Fruit fly (Drosophila melanogaster) whole organism, embryonic: ENCODE results near the gene CG32983.

ENCODE experiments used
- Bgb ChIP-seq: fragments of 200-800 bp; sonication (Bioruptor generic); IDR thresholded peaks from 2 replicates; pipeline ENCODE4 v1.3.6; 2022; ENCODE audit warnings: missing biosample characterization, missing genetic modification characterization; ENCODE audit not compliant: partially characterized antibody
- CG10979 ChIP-seq: fragments of 200-800 bp; sonication (Bioruptor generic); optimal IDR thresholded peaks from 2 replicates; lab custom pipeline; 2018; ENCODE audit warnings: missing biosample characterization, mild to moderate bottlenecking, missing genetic modification characterization, moderate library complexity
- CG11247 ChIP-seq: fragments of 200-800 bp; sonication (Bioruptor generic); IDR thresholded peaks from 2 replicates; pipeline ENCODE4 v1.3.6; 2022; ENCODE audit warnings: missing biosample characterization, missing genetic modification characterization
- CG12299 ChIP-seq: fragments of 200-800 bp; sonication (Bioruptor generic); optimal IDR thresholded peaks from 2 replicates; lab custom pipeline; 2018; ENCODE audit warnings: missing biosample characterization, mild to moderate bottlenecking, missing genetic modification characterization
- CG12769 ChIP-seq: fragments of 200-800 bp; sonication (Bioruptor generic); optimal IDR thresholded peaks from 2 replicates; lab custom pipeline; 2019; ENCODE audit warnings: missing biosample characterization, mild to moderate bottlenecking, missing genetic modification characterization, moderate library complexity
- CG13287 ChIP-seq: fragments of 200-800 bp; sonication (Bioruptor generic); IDR thresholded peaks from 2 replicates; pipeline ENCODE4 v1.3.6; 2022; ENCODE audit warnings: missing biosample characterization, missing genetic modification characterization; ENCODE audit not compliant: partially characterized antibody
- CG14441 ChIP-seq: fragments of 200-800 bp; sonication (Bioruptor generic); IDR thresholded peaks from 2 replicates; pipeline ENCODE4 v1.3.6; 2022; ENCODE audit warnings: missing biosample characterization, missing genetic modification characterization
- CG18619 ChIP-seq: fragments of 200-800 bp; sonication (Bioruptor generic); optimal IDR thresholded peaks from 3 replicates; lab custom pipeline; 2017; ENCODE audit warnings: missing biosample characterization, mild to moderate bottlenecking, missing genetic modification characterization
- CG2712 ChIP-seq: fragments of 200-800 bp; optimal IDR thresholded peaks from 3 replicates; lab custom pipeline; 2019; ENCODE audit warnings: missing biosample characterization, mild to moderate bottlenecking, missing genetic modification characterization, moderate library complexity
- CG32532 ChIP-seq: fragments of 200-800 bp; sonication (Bioruptor generic); IDR thresholded peaks from 2 replicates; pipeline ENCODE4 v1.3.6; 2022; ENCODE audit warnings: missing biosample characterization, missing genetic modification characterization
- CG34376 ChIP-seq: fragments of 200-800 bp; sonication (Bioruptor generic); optimal IDR thresholded peaks from 2 replicates; lab custom pipeline; 2018; ENCODE audit warnings: missing biosample characterization, mild to moderate bottlenecking, missing genetic modification characterization
- CG7839 ChIP-seq: fragments of 200-800 bp; sonication (Bioruptor generic); optimal IDR thresholded peaks from 3 replicates; lab custom pipeline; 2018; ENCODE audit warnings: missing biosample characterization, mild to moderate bottlenecking, missing genetic modification characterization, moderate library complexity
- CG8924 ChIP-seq: fragments of 200-800 bp; optimal IDR thresholded peaks from 3 replicates; lab custom pipeline; 2019; ENCODE audit warnings: missing biosample characterization, mild to moderate bottlenecking, missing genetic modification characterization, moderate library complexity
- CG9797 ChIP-seq: fragments of 200-800 bp; sonication (Bioruptor generic); optimal IDR thresholded peaks from 3 replicates; lab custom pipeline; 2018; ENCODE audit warnings: missing biosample characterization, mild to moderate bottlenecking, missing genetic modification characterization
- CG9932 ChIP-seq: fragments of 200-800 bp; sonication (Bioruptor generic); IDR thresholded peaks from 2 replicates; pipeline ENCODE4 v1.3.6; 2022; ENCODE audit warnings: missing biosample characterization, missing genetic modification characterization
- Deaf1 ChIP-seq: fragments of 200-800 bp; optimal IDR thresholded peaks from 3 replicates; lab custom pipeline; 2019; ENCODE audit warnings: missing biosample characterization, mild to moderate bottlenecking, missing genetic modification characterization, moderate library complexity
- Dfd ChIP-seq, 2 experiments: fragments of >200 bp; optimal IDR thresholded peaks; 2 replicates each; lab custom pipeline; 2017; ENCODE audit warnings: missing biosample characterization in 2 of 2, missing genetic modification characterization in 2 of 2
- E2f2 ChIP-seq: fragments of 200-800 bp; sonication (Bioruptor generic); IDR thresholded peaks from 2 replicates; pipeline ENCODE4 v1.3.6; 2022; ENCODE audit warnings: missing biosample characterization, missing genetic modification characterization
- Hey ChIP-seq: fragments of 200-800 bp; sonication (Bioruptor generic); optimal IDR thresholded peaks from 3 replicates; lab custom pipeline; 2018; ENCODE audit warnings: missing biosample characterization, mild to moderate bottlenecking, missing genetic modification characterization
- MTF-1 ChIP-seq: fragments of 200-800 bp; sonication (Bioruptor generic); optimal IDR thresholded peaks from 2 replicates; lab custom pipeline; 2018; ENCODE audit warnings: missing biosample characterization, mild to moderate bottlenecking, missing genetic modification characterization, borderline replicate concordance
- Nf-YA ChIP-seq: fragments of 200-800 bp; sonication (Bioruptor generic); IDR thresholded peaks from 2 replicates; pipeline ENCODE4 v1.3.6; 2022; ENCODE audit warnings: missing biosample characterization, missing genetic modification characterization
- Nf-YB ChIP-seq: fragments of 200-800 bp; sonication (Bioruptor generic); optimal IDR thresholded peaks from 3 replicates; lab custom pipeline; 2019; ENCODE audit warnings: missing biosample characterization, mild to moderate bottlenecking, missing genetic modification characterization, moderate library complexity
- PHDP ChIP-seq: fragments of 200-800 bp; sonication (Bioruptor generic); optimal IDR thresholded peaks from 3 replicates; lab custom pipeline; 2018; ENCODE audit warnings: missing biosample characterization, mild to moderate bottlenecking, missing genetic modification characterization, moderate library complexity
- Ptx1 ChIP-seq: fragments of 200-800 bp; sonication (Bioruptor generic); IDR thresholded peaks from 2 replicates; pipeline ENCODE4 v1.3.6; 2022; ENCODE audit warnings: missing biosample characterization, missing genetic modification characterization
- Side ChIP-seq: fragments of 200-800 bp; sonication (Bioruptor generic); optimal IDR thresholded peaks from 2 replicates; lab custom pipeline; 2016; ENCODE audit warnings: missing biosample characterization, missing genetic modification characterization
- Trl ChIP-seq, 3 experiments: fragments of >200 bp in 2 of 3; fragments of 200-800 bp in 1 of 3; sonication (Bioruptor generic) in 1 of 3; optimal IDR thresholded peaks; 2 replicates in 1 of 3; 3 replicates in 2 of 3; lab custom pipeline; 2016 to 2017; ENCODE audit warnings: missing biosample characterization in 1 of 3, missing genetic modification characterization in 1 of 3
- Vsx1 ChIP-seq: fragments of 200-800 bp; sonication (Bioruptor generic); optimal IDR thresholded peaks from 2 replicates; lab custom pipeline; 2017; ENCODE audit warnings: missing biosample characterization, mild to moderate bottlenecking, missing genetic modification characterization, missing genetic modification reagents
- Xrp1 ChIP-seq: fragments of 200-800 bp; sonication (Bioruptor generic); IDR thresholded peaks from 2 replicates; pipeline ENCODE4 v1.3.6; 2022; ENCODE audit warnings: missing biosample characterization, missing genetic modification characterization
- abd-A ChIP-seq: fragments of 200-800 bp; sonication (Bioruptor generic); optimal IDR thresholded peaks from 3 replicates; lab custom pipeline; 2019; ENCODE audit warnings: missing biosample characterization, mild to moderate bottlenecking, missing genetic modification characterization, moderate library complexity
- ato ChIP-seq: fragments of 200-800 bp; sonication (Bioruptor generic); IDR thresholded peaks from 2 replicates; pipeline ENCODE4 v1.3.6; 2022; ENCODE audit warnings: missing biosample characterization, missing genetic modification characterization; ENCODE audit not compliant: partially characterized antibody
- bab2 ChIP-seq: fragments of 200-800 bp; sonication (Bioruptor generic); optimal IDR thresholded peaks from 2 replicates; lab custom pipeline; 2016; ENCODE audit warnings: missing biosample characterization, missing genetic modification characterization
- cato ChIP-seq: fragments of 200-800 bp; sonication (Bioruptor generic); optimal IDR thresholded peaks from 2 replicates; lab custom pipeline; 2016; ENCODE audit warnings: missing biosample characterization, missing genetic modification characterization, borderline replicate concordance
- chinmo ChIP-seq: fragments of 200-800 bp; sonication (Bioruptor generic); IDR thresholded peaks from 4 replicates; pipeline ENCODE4 v1.3.6; 2022; ENCODE audit warnings: missing biosample characterization, missing genetic modification characterization; ENCODE audit not compliant: partially characterized antibody
- ewg ChIP-seq: fragments of 200-800 bp; sonication (Bioruptor generic); optimal IDR thresholded peaks from 3 replicates; lab custom pipeline; 2017; ENCODE audit warnings: mild to moderate bottlenecking, missing biosample characterization, missing genetic modification reagents, missing genetic modification characterization
- fd3F ChIP-seq: fragments of 200-800 bp; sonication (Bioruptor generic); optimal IDR thresholded peaks from 2 replicates; lab custom pipeline; 2018; ENCODE audit warnings: missing biosample characterization, mild to moderate bottlenecking, missing genetic modification characterization, moderate library complexity
- gcm ChIP-seq: fragments of 200-800 bp; sonication (Bioruptor generic); optimal IDR thresholded peaks from 2 replicates; lab custom pipeline; 2019; ENCODE audit warnings: missing biosample characterization, mild to moderate bottlenecking, missing genetic modification characterization, moderate library complexity
- gsb-n ChIP-seq: fragments of 200-800 bp; sonication (Bioruptor generic); optimal IDR thresholded peaks from 3 replicates; lab custom pipeline; 2018; ENCODE audit warnings: missing biosample characterization, mild to moderate bottlenecking, missing genetic modification characterization
- hth ChIP-seq: fragments of >200 bp; optimal IDR thresholded peaks from 2 replicates; lab custom pipeline; 2017; ENCODE audit warnings: inconsistent platforms
- onecut ChIP-seq: fragments of 200-800 bp; sonication (Bioruptor generic); IDR thresholded peaks from 2 replicates; pipeline ENCODE4 v1.3.6; 2022; ENCODE audit warnings: missing biosample characterization, missing genetic modification characterization
- pho ChIP-seq: fragments of 200-800 bp; sonication (Bioruptor generic); optimal IDR thresholded peaks from 2 replicates; lab custom pipeline; 2016; ENCODE audit warnings: missing biosample characterization, missing genetic modification characterization
- phol ChIP-seq: fragments of 200-800 bp; sonication (Bioruptor generic); optimal IDR thresholded peaks from 3 replicates; lab custom pipeline; 2018; ENCODE audit warnings: missing biosample characterization, mild to moderate bottlenecking, missing genetic modification characterization, moderate library complexity
- rib ChIP-seq: fragments of 200-800 bp; sonication (Bioruptor generic); IDR thresholded peaks from 2 replicates; pipeline ENCODE4 v1.3.6; 2022; ENCODE audit warnings: missing biosample characterization, missing genetic modification characterization
- sens ChIP-seq: fragments of 200-800 bp; sonication (Bioruptor generic); peaks from one replicate; lab custom pipeline; 2016; ENCODE audit warnings: missing biosample characterization, missing genetic modification characterization
- sens-2 ChIP-seq: fragments of 200-800 bp; sonication (Bioruptor generic); IDR thresholded peaks from 2 replicates; pipeline ENCODE4 v1.3.6; 2022; ENCODE audit warnings: missing biosample characterization, missing genetic modification characterization
- tgo ChIP-seq: fragments of 200-800 bp; sonication (Bioruptor generic); IDR thresholded peaks from 3 replicates; pipeline ENCODE4 v1.3.6; 2022; ENCODE audit warnings: missing biosample characterization, missing genetic modification characterization
- tio ChIP-seq: fragments of 200-800 bp; sonication (Bioruptor generic); optimal IDR thresholded peaks from 2 replicates; lab custom pipeline; 2017; ENCODE audit warnings: missing biosample characterization, missing genetic modification characterization, inconsistent platforms
- unpg ChIP-seq: fragments of 200-800 bp; sonication (Bioruptor generic); optimal IDR thresholded peaks from 3 replicates; lab custom pipeline; 2018; ENCODE audit warnings: missing biosample characterization, mild to moderate bottlenecking, missing genetic modification characterization, moderate library complexity
- vvl ChIP-seq: fragments of 200-800 bp; sonication (Bioruptor generic); IDR thresholded peaks from 2 replicates; pipeline ENCODE4 v1.3.6; 2022; ENCODE audit warnings: missing biosample characterization, missing genetic modification characterization

CG32983 gene

dm6 chr2L:8825222-8825869, 40.3 kb upstream of the CG32983 start, which contains the start of gene SoxN (continued):
- no peak for TF ChIP-seq tio (GFP tag; lab: Kevin White, UChicago)
- TF ChIP-seq Xrp1 = peak; percentile 3; the same call in 1 of the 2 replicates
- TF ChIP-seq Side (GFP tag; lab: Kevin White, UChicago) = peak; percentile 17
- no peak for TF ChIP-seq CG18619 (GFP tag; lab: Kevin White, UChicago)
- TF ChIP-seq Hey (tag; lab: Kevin White, UChicago) = peak; percentile 67
- peak; percentile 5 for TF ChIP-seq CG7839 (tag; lab: Kevin White, UChicago)
- TF ChIP-seq Vsx1 (GFP tag; lab: Kevin White, UChicago) = peak; percentile 81
- TF ChIP-seq Dfd (GFP tag; optimal IDR thresholded peaks at IDR 0.05; lab: Kevin White, UChicago) = peak in 1 of 2 experiments; percentile 11
- no peak for TF ChIP-seq fd3F (GFP tag; lab: Kevin White, UChicago)
- TF ChIP-seq abd-A (tag; lab: Kevin White, UChicago) = peak; percentile 99
- TF ChIP-seq Ptx1 = 0 out of 2 replicates have a peak, but pooled peaks have one; percentile 20
- TF ChIP-seq sens-2 (GFP tag; lab: Robert Waterston, UW) = peak; percentile 58; the same call in 1 of the 2 replicates
- TF ChIP-seq hth = peak; percentile 69
- peak; percentile 100 for TF ChIP-seq onecut (GFP tag; lab: Robert Waterston, UW)
- peak; percentile 8 for TF ChIP-seq CG34376 (GFP tag; lab: Kevin White, UChicago)
- TF ChIP-seq unpg (GFP tag; lab: Kevin White, UChicago) = peak; percentile 3
- peak; percentile 14 for TF ChIP-seq gcm (GFP tag; lab: Kevin White, UChicago)
- TF ChIP-seq PHDP (tag; lab: Kevin White, UChicago) = no peak
- peak; percentile 95 for TF ChIP-seq ewg (GFP tag; lab: Kevin White, UChicago)
- peak; percentile 100 for TF ChIP-seq Nf-YB
- TF ChIP-seq CG13287 (GFP tag; lab: Robert Waterston, UW) = peak; percentile 65
- TF ChIP-seq Bgb = peak; percentile 42; the same call in 1 of the 2 replicates
- TF ChIP-seq CG9797 (GFP tag; lab: Kevin White, UChicago) = no peak
- TF ChIP-seq chinmo (GFP tag; lab: Robert Waterston, UW) = peak; percentile 94
- TF ChIP-seq CG12299 (tag; lab: Kevin White, UChicago) = peak; percentile 33
- peak; percentile 16 for TF ChIP-seq CG12769 (tag; lab: Kevin White, UChicago)
- peak; percentile 6 for TF ChIP-seq gsb-n (tag; lab: Kevin White, UChicago)
- peak; percentile 11 for TF ChIP-seq MTF-1 (GFP tag; lab: Kevin White, UChicago)
- TF ChIP-seq Trl (optimal IDR thresholded peaks at IDR 0.05; lab: Kevin White, UChicago) = peak in 1 of 2 experiments; percentile 18
- peak; percentile 19 for TF ChIP-seq Trl (GFP tag; optimal IDR thresholded peaks at IDR 0.05; lab: Kevin White, UChicago)
- peak; percentile 4 for TF ChIP-seq CG10979 (tag; lab: Kevin White, UChicago)
- TF ChIP-seq CG11247 (GFP tag; lab: Robert Waterston, UW) = peak; percentile 36; the same call in 1 of the 2 replicates
- TF ChIP-seq CG9932 (GFP tag; lab: Robert Waterston, UW) = no peak
- TF ChIP-seq E2f2 (GFP tag; lab: Robert Waterston, UW) = peak; percentile 28
- no peak for TF ChIP-seq CG14441
- TF ChIP-seq CG8924 (tag; lab: Kevin White, UChicago) = peak; percentile 32
- no peak for TF ChIP-seq bab2 (GFP tag; lab: Kevin White, UChicago)
- TF ChIP-seq CG2712 (tag; lab: Kevin White, UChicago) = peak; percentile 22
- TF ChIP-seq sens (GFP tag; lab: Kevin White, UChicago) = peak; percentile 87
- TF ChIP-seq ato (GFP tag; lab: Robert Waterston, UW) = 0 out of 2 replicates have a peak, but pooled peaks have one; percentile 14
- peak; percentile 52 for TF ChIP-seq phol (tag; lab: Kevin White, UChicago)
- TF ChIP-seq rib (GFP tag; lab: Robert Waterston, UW) = peak; percentile 82
- peak; percentile 96 for TF ChIP-seq Deaf1 (tag; lab: Kevin White, UChicago)
- peak; percentile 97 for TF ChIP-seq Nf-YA (GFP tag; lab: Robert Waterston, UW)
- peak; percentile 7 for TF ChIP-seq pho (GFP tag; lab: Kevin White, UChicago)
- TF ChIP-seq vvl (GFP tag; lab: Robert Waterston, UW) = peak; percentile 73; the same call in 1 of the 2 replicates
- TF ChIP-seq cato (GFP tag; lab: Kevin White, UChicago) = no peak
- TF ChIP-seq CG32532 (GFP tag; lab: Robert Waterston, UW) = peak; percentile 41; the same call in 1 of the 2 replicates
- TF ChIP-seq tgo (GFP tag; lab: Robert Waterston, UW) = no peak
